Worm (Caenorhabditis elegans): Measurements from ENCODE around the gene apd-3.

Gene apd-3

ce11 chrII:3520988-3521850 lies 25.0 kb downstream of the apd-3 start, which contains the start of gene W09G10.9:
W09G10.9 (plus strand) TSS chrII:3521800.
- TF ChIP-seq mml-1 (tag; optimal IDR thresholded peaks at IDR 0.05) (no peak), daf-12 (tag; optimal IDR thresholded peaks at IDR 0.05) (no peak), elt-1 (tag; optimal IDR thresholded peaks at IDR 0.05) (no peak), nhr-23 (tag; optimal IDR thresholded peaks at IDR 0.05) (peak; percentile 40), elt-2 (tag; optimal IDR thresholded peaks at IDR 0.05) (peak; percentile 42), pha-4 (tag; optimal IDR thresholded peaks at IDR 0.05) (peak; percentile 30), nhr-28 (tag; optimal IDR thresholded peaks at IDR 0.05) (no peak), hmg-11 (tag; optimal IDR thresholded peaks at IDR 0.05) (peak; percentile 79), zag-1 (tag; optimal IDR thresholded peaks at IDR 0.05) (no peak), lsy-12 (tag; optimal IDR thresholded peaks at IDR 0.05) (peak; percentile 4), unc-62 (GFP tag; optimal IDR thresholded peaks at IDR 0.05) (no peak), nfya-1 (tag; optimal IDR thresholded peaks at IDR 0.05; ENCODE audit: insufficient read depth) (peak; percentile 45), ceh-28 (tag; optimal IDR thresholded peaks at IDR 0.05) (no peak), ama-1 (optimal IDR thresholded peaks at IDR 0.05) (no peak), ceh-82 (tag; optimal IDR thresholded peaks at IDR 0.05) (no peak), nhr-12 (tag; optimal IDR thresholded peaks at IDR 0.05) (no peak), nhr-76 (tag; optimal IDR thresholded peaks at IDR 0.05) (no peak), ceh-9 (tag; optimal IDR thresholded peaks at IDR 0.05) (no peak), unc-39 (tag; optimal IDR thresholded peaks at IDR 0.05) (no peak), ceh-16 (tag; optimal IDR thresholded peaks at IDR 0.05) (no peak), aly-2 (tag; optimal IDR thresholded peaks at IDR 0.05) (no peak), fkh-10 (GFP tag; optimal IDR thresholded peaks at IDR 0.05) (no peak), eor-1 (tag; optimal IDR thresholded peaks at IDR 0.05) (no peak), nhr-43 (tag; optimal IDR thresholded peaks at IDR 0.05; ENCODE audit: poor library complexity, severe bottlenecking) (peak; percentile 38), egl-27 (tag; optimal IDR thresholded peaks at IDR 0.05) (no peak), jun-1 (tag; optimal IDR thresholded peaks at IDR 0.05) (no peak), lin-15B (tag; optimal IDR thresholded peaks at IDR 0.05) (peak; percentile 73), ztf-11 (tag; optimal IDR thresholded peaks at IDR 0.05) (no peak), nhr-25 (tag; optimal IDR thresholded peaks at IDR 0.05) (peak; percentile 3), skn-1 (tag; optimal IDR thresholded peaks at IDR 0.05) (peak; percentile 27), egl-5 (tag; optimal IDR thresholded peaks at IDR 0.05) (no peak), snpc-4 (tag; optimal IDR thresholded peaks at IDR 0.05) (peak; percentile 25), fos-1 (tag; optimal IDR thresholded peaks at IDR 0.05) (no peak), nhr-77 (tag; optimal IDR thresholded peaks at IDR 0.05) (no peak), ZK546.5 (tag; optimal IDR thresholded peaks at IDR 0.05) (no peak), lin-39 (tag; optimal IDR thresholded peaks at IDR 0.05) (peak; percentile 31), fkh-2 (tag; optimal IDR thresholded peaks at IDR 0.05) (no peak), mdl-1 (tag; optimal IDR thresholded peaks at IDR 0.05) (no peak), nhr-237 (tag; optimal IDR thresholded peaks at IDR 0.05) (no peak), pqm-1 (tag; optimal IDR thresholded peaks at IDR 0.05) (peak; percentile 8), tbx-2 (tag; optimal IDR thresholded peaks at IDR 0.05) (no peak), sea-2 (GFP tag; optimal IDR thresholded peaks at IDR 0.05) (no peak), ztf-4 (tag; optimal IDR thresholded peaks at IDR 0.05) (no peak), nhr-67 (tag; optimal IDR thresholded peaks at IDR 0.05) (no peak)

ce11 chrII:3518961-3519544 lies 27.2 kb downstream of the apd-3 start, which contains the start of gene clec-126:
clec-126 (plus strand) TSS chrII:3519494.
- no peak for TF ChIP-seq unc-39 (tag; optimal IDR thresholded peaks at IDR 0.05)
- peak; percentile 45 for TF ChIP-seq nhr-23 (tag; optimal IDR thresholded peaks at IDR 0.05)
- no peak for TF ChIP-seq nhr-67 (tag; optimal IDR thresholded peaks at IDR 0.05)
- TF ChIP-seq nhr-76 (tag; optimal IDR thresholded peaks at IDR 0.05), result no peak
- no peak for TF ChIP-seq nhr-12 (tag; optimal IDR thresholded peaks at IDR 0.05)
- peak; percentile 18 for TF ChIP-seq ceh-28 (tag; optimal IDR thresholded peaks at IDR 0.05)
- no peak for TF ChIP-seq ceh-9 (tag; optimal IDR thresholded peaks at IDR 0.05)
- no peak for TF ChIP-seq elt-1 (tag; optimal IDR thresholded peaks at IDR 0.05)
- TF ChIP-seq ceh-82 (tag; optimal IDR thresholded peaks at IDR 0.05), result peak; percentile 19
- peak; percentile 71 for TF ChIP-seq hmg-11 (tag; optimal IDR thresholded peaks at IDR 0.05)
- peak; percentile 70 for TF ChIP-seq egl-5 (tag; optimal IDR thresholded peaks at IDR 0.05)
- no peak for TF ChIP-seq eor-1 (tag; optimal IDR thresholded peaks at IDR 0.05)
- no peak for TF ChIP-seq nhr-11 (tag; optimal IDR thresholded peaks at IDR 0.05)
- TF ChIP-seq mdl-1 (tag; optimal IDR thresholded peaks at IDR 0.05), result no peak
- peak; percentile 87 for TF ChIP-seq nfya-1 (tag; optimal IDR thresholded peaks at IDR 0.05; ENCODE audit: insufficient read depth)
- no peak for TF ChIP-seq nhr-237 (tag; optimal IDR thresholded peaks at IDR 0.05)
- TF ChIP-seq jun-1 (tag; optimal IDR thresholded peaks at IDR 0.05), result peak; percentile 58
- TF ChIP-seq nhr-77 (tag; optimal IDR thresholded peaks at IDR 0.05), result no peak
- TF ChIP-seq zag-1 (tag; optimal IDR thresholded peaks at IDR 0.05), result no peak
- TF ChIP-seq fkh-2 (tag; optimal IDR thresholded peaks at IDR 0.05), result no peak
- peak; percentile 79 for TF ChIP-seq lsy-12 (tag; optimal IDR thresholded peaks at IDR 0.05)
- peak; percentile 55 for TF ChIP-seq ama-1 (optimal IDR thresholded peaks at IDR 0.05)
- TF ChIP-seq lin-15B (tag; optimal IDR thresholded peaks at IDR 0.05), result peak; percentile 51
- peak; percentile 76 for TF ChIP-seq nhr-25 (tag; optimal IDR thresholded peaks at IDR 0.05)
- TF ChIP-seq R02D3.7 (tag; optimal IDR thresholded peaks at IDR 0.05), result peak; percentile 17
- TF ChIP-seq aly-2 (tag; optimal IDR thresholded peaks at IDR 0.05), result no peak
- TF ChIP-seq ZK546.5 (tag; optimal IDR thresholded peaks at IDR 0.05), result no peak
- TF ChIP-seq elt-2 (tag; optimal IDR thresholded peaks at IDR 0.05), result peak; percentile 78
- peak; percentile 21 for TF ChIP-seq skn-1 (tag; optimal IDR thresholded peaks at IDR 0.05)
- TF ChIP-seq elt-3 (tag; optimal IDR thresholded peaks at IDR 0.05), result peak in 1 of 3 experiments; percentile 10
- TF ChIP-seq nhr-28 (tag; optimal IDR thresholded peaks at IDR 0.05), result no peak
